Worm (Caenorhabditis elegans) whole organism, late embryonic: ENCODE data around the gene dhp-2.
"Not testable (repeated sequence)": the region's sequence is repeated elsewhere in the genome, so short reads cannot be mapped to it uniquely, and the experiment has no call there.

Experiments used
- K02D7.2 ChIP-seq: sonication (generic microtip); optimal IDR thresholded peaks from 2 replicates; lab custom pipeline; 2017; ENCODE audit warnings: mild to moderate bottlenecking, missing genetic modification characterization, missing compliant biosample characterization
- K09A11.1 ChIP-seq: sonication (generic microtip); optimal IDR thresholded peaks from 2 replicates; lab custom pipeline; 2017; ENCODE audit warnings: antibody characterized with exemption, mild to moderate bottlenecking, missing genetic modification characterization, missing compliant biosample characterization; ENCODE audit not compliant: insufficient read depth
- T23F11.4 ChIP-seq: fragments of 200-800 bp; sonication (Bioruptor generic); optimal IDR thresholded peaks from 2 replicates; lab custom pipeline; 2018; ENCODE audit warnings: mild to moderate bottlenecking, missing genetic modification characterization, missing compliant biosample characterization
- Y22D7AL.16 ChIP-seq: sonication (generic microtip); optimal IDR thresholded peaks from 2 replicates; lab custom pipeline; 2016; ENCODE audit warnings: missing genetic modification characterization, missing compliant biosample characterization
- ceh-18 ChIP-seq: sonication (generic microtip); optimal IDR thresholded peaks from 2 replicates; lab custom pipeline; 2016; ENCODE audit warnings: missing genetic modification characterization, missing compliant biosample characterization
- ceh-19 ChIP-seq: fragments of 200-800 bp; sonication (Bioruptor generic); optimal IDR thresholded peaks from 2 replicates; lab custom pipeline; 2018; ENCODE audit warnings: mild to moderate bottlenecking, missing genetic modification characterization, missing compliant biosample characterization
- ceh-2 ChIP-seq: sonication (generic microtip); optimal IDR thresholded peaks from 2 replicates; lab custom pipeline; 2016; ENCODE audit warnings: missing genotype, missing genetic modification characterization, missing compliant biosample characterization
- ceh-31 ChIP-seq: sonication (generic microtip); optimal IDR thresholded peaks from 2 replicates; lab custom pipeline; 2016; ENCODE audit warnings: missing genetic modification characterization, missing compliant biosample characterization
- ceh-34 ChIP-seq: sonication (generic microtip); optimal IDR thresholded peaks from 2 replicates; lab custom pipeline; 2016; ENCODE audit warnings: mild to moderate bottlenecking, missing genetic modification characterization, missing compliant biosample characterization
- ceh-48 ChIP-seq: sonication (generic microtip); optimal IDR thresholded peaks from 2 replicates; lab custom pipeline; 2016; ENCODE audit warnings: missing genetic modification characterization, inconsistent platforms, missing compliant biosample characterization
- ceh-6 ChIP-seq: fragments of 200-800 bp; sonication (Bioruptor generic); optimal IDR thresholded peaks from 2 replicates; lab custom pipeline; 2018; ENCODE audit warnings: mild to moderate bottlenecking, missing genetic modification characterization, missing compliant biosample characterization
- ceh-9 ChIP-seq: sonication (generic microtip); optimal IDR thresholded peaks from 2 replicates; lab custom pipeline; 2016; ENCODE audit warnings: mild to moderate bottlenecking, missing genetic modification characterization, inconsistent platforms, missing compliant biosample characterization
- che-1 ChIP-seq: sonication (generic microtip); optimal IDR thresholded peaks from 2 replicates; lab custom pipeline; 2016; ENCODE audit warnings: mild to moderate bottlenecking, missing genetic modification characterization, missing compliant biosample characterization
- dmd-4 ChIP-seq: sonication (generic microtip); optimal IDR thresholded peaks from 2 replicates; lab custom pipeline; 2016; ENCODE audit warnings: borderline replicate concordance, missing genetic modification characterization, missing compliant biosample characterization
- elt-2 ChIP-seq: sonication (generic microtip); optimal IDR thresholded peaks from 2 replicates; lab custom pipeline; 2016; ENCODE audit warnings: missing genetic modification reagents, missing genetic modification characterization, missing compliant biosample characterization
- eyg-1 ChIP-seq: sonication (generic microtip); optimal IDR thresholded peaks from 2 replicates; lab custom pipeline; 2016; ENCODE audit warnings: missing genotype, missing genetic modification characterization, missing compliant biosample characterization
- fkh-10 ChIP-seq: fragments of 150-350 bp; optimal IDR thresholded peaks from 2 replicates; lab custom pipeline; 2014; ENCODE audit warnings: missing biosample characterization, missing genetic modification reagents, missing genetic modification characterization
- fkh-6 ChIP-seq: sonication (generic microtip); optimal IDR thresholded peaks from 2 replicates; lab custom pipeline; 2016; ENCODE audit warnings: missing genetic modification characterization, missing compliant biosample characterization
- gmeb-2 ChIP-seq: sonication (generic microtip); optimal IDR thresholded peaks from 2 replicates; lab custom pipeline; 2016; ENCODE audit warnings: missing genetic modification characterization, inconsistent platforms, missing compliant biosample characterization
- hlh-15 ChIP-seq: sonication (generic microtip); optimal IDR thresholded peaks from 2 replicates; lab custom pipeline; 2016; ENCODE audit warnings: missing genetic modification characterization, missing compliant biosample characterization
- hlh-6 ChIP-seq: sonication (generic microtip); optimal IDR thresholded peaks from 2 replicates; lab custom pipeline; 2016; ENCODE audit warnings: missing genotype, missing genetic modification characterization, missing compliant biosample characterization
- hlh-8 ChIP-seq: sonication (generic microtip); optimal IDR thresholded peaks from 2 replicates; lab custom pipeline; 2016; ENCODE audit warnings: missing genotype, missing genetic modification characterization, missing compliant biosample characterization
- lim-6 ChIP-seq: sonication (generic microtip); optimal IDR thresholded peaks from 2 replicates; lab custom pipeline; 2016; ENCODE audit warnings: missing genetic modification characterization, missing compliant biosample characterization
- madf-2 ChIP-seq: sonication (generic microtip); optimal IDR thresholded peaks from 2 replicates; lab custom pipeline; 2017; ENCODE audit warnings: missing genetic modification characterization, missing compliant biosample characterization
- nhr-11 ChIP-seq: fragments of 150-350 bp; optimal IDR thresholded peaks from 2 replicates; lab custom pipeline; 2014; ENCODE audit warnings: missing biosample characterization, missing genetic modification characterization
- odd-2 ChIP-seq: sonication (generic microtip); optimal IDR thresholded peaks from 2 replicates; lab custom pipeline; 2017; ENCODE audit warnings: antibody characterized with exemption, mild to moderate bottlenecking, missing genetic modification characterization, missing compliant biosample characterization
- pqm-1 ChIP-seq: sonication (generic microtip); optimal IDR thresholded peaks from 2 replicates; lab custom pipeline; 2016; ENCODE audit warnings: missing genetic modification characterization, missing compliant biosample characterization
- rnt-1 ChIP-seq: sonication (generic microtip); optimal IDR thresholded peaks from 2 replicates; lab custom pipeline; 2016; ENCODE audit warnings: missing genetic modification characterization, missing compliant biosample characterization
- sdc-2 ChIP-seq: sonication (generic microtip); optimal IDR thresholded peaks from 2 replicates; lab custom pipeline; 2016; ENCODE audit warnings: missing genotype, missing genetic modification characterization, missing compliant biosample characterization
- sox-4 ChIP-seq: sonication (generic microtip); optimal IDR thresholded peaks from 2 replicates; lab custom pipeline; 2017; ENCODE audit warnings: mild to moderate bottlenecking, missing genetic modification characterization, inconsistent platforms, missing compliant biosample characterization
- tbx-2 ChIP-seq: sonication (generic microtip); optimal IDR thresholded peaks from 2 replicates; lab custom pipeline; 2016; ENCODE audit warnings: missing genetic modification characterization, missing compliant biosample characterization
- tbx-7 ChIP-seq: sonication (generic microtip); optimal IDR thresholded peaks from 2 replicates; lab custom pipeline; 2016; ENCODE audit warnings: missing genotype, missing genetic modification characterization, missing compliant biosample characterization

The dhp-2 gene

ce11 chrIV:10022991-10023390, 45.1 kb downstream of the dhp-2 start, which contains the start of gene F44D12.8:
Gene F44D12.8, plus strand, starts transcription at chrIV:10023291.
- TF ChIP-seq fkh-10: no peak
- no peak for TF ChIP-seq ceh-18
- no peak for TF ChIP-seq elt-2
- no peak for TF ChIP-seq Y22D7AL.16 (tag; lab: Kevin White, UChicago)
- no peak for TF ChIP-seq ceh-34

ce11 chrIV:10026129-10026528, 48.2 kb downstream of the dhp-2 start:
- no peak for TF ChIP-seq hlh-8 (tag; lab: Kevin White, UChicago)
- TF ChIP-seq tbx-2 (tag; lab: Kevin White, UChicago): no peak
- no peak for TF ChIP-seq ceh-31 (tag; lab: Kevin White, UChicago)
- TF ChIP-seq ceh-2 (tag; lab: Kevin White, UChicago): no peak
- TF ChIP-seq dmd-4 (tag; lab: Kevin White, UChicago): no peak
- TF ChIP-seq K09A11.1 (tag; lab: Kevin White, UChicago): no peak
- no peak for TF ChIP-seq ceh-19 (GFP tag; lab: Kevin White, UChicago)
- no peak for TF ChIP-seq sox-4 (tag; lab: Kevin White, UChicago)
- TF ChIP-seq nhr-11 (tag; lab: Kevin White, UChicago): no peak
- no peak for TF ChIP-seq T23F11.4 (GFP tag; lab: Kevin White, UChicago)
- TF ChIP-seq ceh-48 (tag; lab: Kevin White, UChicago): no peak
- no peak for TF ChIP-seq ceh-9 (tag; lab: Kevin White, UChicago)

DNA sequence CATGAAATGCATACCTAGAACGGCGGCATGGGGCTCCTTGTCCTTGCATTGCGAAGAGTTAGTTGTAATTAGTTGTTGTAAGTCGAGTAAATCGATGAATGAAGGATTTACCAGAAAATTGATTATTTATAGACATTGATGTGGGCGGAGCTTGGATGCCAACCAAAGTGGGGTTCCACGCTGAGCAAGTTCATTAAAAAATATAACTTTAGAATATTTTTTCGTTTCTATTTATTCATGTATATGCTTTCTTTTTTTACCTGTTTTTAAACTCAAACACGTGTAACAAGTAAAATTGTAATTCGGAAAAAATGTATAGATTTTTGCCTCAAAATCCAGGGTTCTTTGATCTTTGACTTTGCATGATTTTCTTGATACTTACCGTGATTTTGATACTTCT, 49.6 kb downstream of the dhp-2 start, which contains the start of gene gipc-2:
Gene gipc-2 (minus strand): TSS at position 101 of the 400 bp plus-strand sequence.
- no peak for TF ChIP-seq che-1 (tag; lab: Kevin White, UChicago)
- no peak for TF ChIP-seq rnt-1 (tag; lab: Kevin White, UChicago)
- no peak for TF ChIP-seq gmeb-2 (tag; lab: Kevin White, UChicago)
- no peak for TF ChIP-seq ceh-19 (GFP tag; lab: Kevin White, UChicago)
- no peak for TF ChIP-seq hlh-15 (tag; lab: Kevin White, UChicago)
- TF ChIP-seq odd-2 (tag; lab: Kevin White, UChicago): no peak
- TF ChIP-seq tbx-7 (tag; lab: Kevin White, UChicago): no peak
- TF ChIP-seq hlh-8 (tag; lab: Kevin White, UChicago): no peak
- no peak for TF ChIP-seq sdc-2 (tag; lab: Kevin White, UChicago)
- TF ChIP-seq hlh-6: no peak
- TF ChIP-seq fkh-6 (tag; lab: Kevin White, UChicago): no peak
- no peak for TF ChIP-seq lim-6 (tag; lab: Kevin White, UChicago)
- TF ChIP-seq ceh-6: no peak
- no peak for TF ChIP-seq pqm-1 (tag; lab: Kevin White, UChicago)

DNA sequence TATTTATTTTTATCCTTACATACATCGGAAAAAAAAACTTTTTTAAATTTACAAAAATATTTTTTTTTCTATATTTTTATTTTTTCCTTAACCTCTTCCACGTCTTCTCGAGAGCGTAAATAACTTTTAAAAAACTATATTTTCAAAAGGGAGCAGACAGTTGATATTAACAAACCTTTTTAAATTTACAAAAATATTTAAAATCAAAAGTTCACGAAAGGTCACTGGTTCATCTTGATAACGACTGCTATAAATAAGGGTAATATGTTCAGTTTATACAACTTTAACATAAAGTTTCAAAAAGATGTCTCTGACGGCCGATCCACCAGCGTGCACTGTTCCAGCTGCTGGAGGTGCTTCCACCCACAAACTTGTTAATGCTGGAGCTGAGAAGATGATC, 50.9 kb downstream of the dhp-2 start, which contains the start of the genes F44D12.16 and msd-2:
Gene F44D12.16 (plus strand): TSS at position 301 of the 400 bp plus-strand sequence.
Gene msd-2 (plus strand): TSS at position 305 of the 400 bp plus-strand sequence.
- TF ChIP-seq madf-2, K02D7.2, eyg-1 (tag; lab: Kevin White, UChicago): not testable (repeated sequence)
- TF ChIP-seq, all 69 proteins: peak for 0; not testable (repeated sequence) for 69
